Fruit fly (Drosophila melanogaster) whole organism, prepupa: ENCODE measurements around the gene CG11598.

ENCODE experiments used
- CG16779 ChIP-seq: fragments of 200-800 bp; sonication (Bioruptor generic); optimal IDR thresholded peaks from 3 replicates; lab custom pipeline; 2017; ENCODE audit warnings: missing biosample characterization, mild to moderate bottlenecking, missing genetic modification characterization
- CG31627 ChIP-seq: fragments of 200-800 bp; sonication (Bioruptor generic); optimal IDR thresholded peaks from 3 replicates; lab custom pipeline; 2016; ENCODE audit warnings: missing biosample characterization, missing genetic modification characterization
- CG7368 ChIP-seq: fragments of 200-800 bp; sonication (Bioruptor generic); optimal IDR thresholded peaks from 3 replicates; lab custom pipeline; 2016; ENCODE audit warnings: missing biosample characterization, missing genetic modification characterization
- CG8119 ChIP-seq: fragments of 200-800 bp; sonication (Bioruptor generic); IDR thresholded peaks from 3 replicates; pipeline ENCODE4 v1.3.6; 2022; ENCODE audit warnings: missing biosample characterization, missing genetic modification characterization
- CG9139 ChIP-seq: fragments of 200-800 bp; sonication (Bioruptor generic); optimal IDR thresholded peaks from 3 replicates; lab custom pipeline; 2017; ENCODE audit warnings: missing biosample characterization, mild to moderate bottlenecking, missing genetic modification characterization
- Hr39 ChIP-seq: fragments of 200-800 bp; sonication (Bioruptor generic); optimal IDR thresholded peaks from 2 replicates; lab custom pipeline; 2016; ENCODE audit warnings: missing biosample characterization, missing genetic modification characterization
- acj6 ChIP-seq: fragments of 200-800 bp; sonication (Bioruptor generic); optimal IDR thresholded peaks from 3 replicates; lab custom pipeline; 2016; ENCODE audit warnings: missing biosample characterization, missing genetic modification characterization
- spab ChIP-seq: fragments of 200-800 bp; sonication (Bioruptor generic); optimal IDR thresholded peaks from 2 replicates; lab custom pipeline; 2017; ENCODE audit warnings: missing biosample characterization, mild to moderate bottlenecking, missing genetic modification characterization, missing genetic modification reagents

DNA sequence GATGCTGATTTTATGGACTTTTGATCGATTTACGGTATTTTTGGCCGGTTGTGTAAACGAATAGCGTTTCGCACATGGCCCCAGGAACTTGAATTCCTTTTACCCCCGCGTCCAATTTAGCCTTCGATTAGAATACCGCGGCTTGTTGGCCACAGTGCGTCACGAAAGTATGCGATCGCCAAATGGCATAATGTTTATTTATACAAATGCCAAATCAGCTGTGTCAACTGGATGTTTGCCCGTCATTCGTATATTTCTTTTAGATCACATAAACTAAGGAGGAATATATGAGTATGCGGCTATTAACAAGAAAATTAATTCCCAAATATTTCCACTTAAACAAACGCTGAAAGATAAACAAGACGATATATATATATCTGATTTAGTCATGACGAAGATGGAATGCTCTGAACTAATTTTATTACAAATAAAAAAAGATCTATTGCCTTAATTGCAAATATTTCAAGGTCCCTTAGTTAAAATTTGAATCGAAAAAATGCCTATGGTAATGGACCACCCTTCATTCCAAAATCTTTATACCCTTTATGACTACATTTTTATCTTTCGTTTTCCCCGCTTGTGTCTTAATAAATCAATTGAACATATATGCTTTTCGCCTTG is 22.3 kb downstream of the CG11598 start:
- TF ChIP-seq CG16779 (tag; lab: Kevin White, UChicago) (no peak), CG8119 (GFP tag; lab: Robert Waterston, UW) (no peak), spab (no peak), acj6 (GFP tag; lab: Kevin White, UChicago) (no peak), CG31627 (no peak), Hr39 (GFP tag; lab: Kevin White, UChicago) (no peak), CG7368 (GFP tag; lab: Kevin White, UChicago) (no peak), CG9139 (GFP tag; lab: Kevin White, UChicago) (no peak)
